Worm (Caenorhabditis elegans): ENCODE measurements around the gene ZC155.2.

- TF ChIP-seq fos-1 (tag; optimal IDR thresholded peaks at IDR 0.05) (no peak), snpc-4 (tag; optimal IDR thresholded peaks at IDR 0.05) (peak; percentile 31), aly-2 (tag; optimal IDR thresholded peaks at IDR 0.05) (no peak), nfya-1 (tag; optimal IDR thresholded peaks at IDR 0.05; ENCODE audit: insufficient read depth) (peak; percentile 0), mdl-1 (tag; optimal IDR thresholded peaks at IDR 0.05) (no peak), elt-2 (tag; optimal IDR thresholded peaks at IDR 0.05) (peak; percentile 9), ztf-11 (tag; optimal IDR thresholded peaks at IDR 0.05) (no peak), ceh-82 (tag; optimal IDR thresholded peaks at IDR 0.05) (no peak), unc-39 (tag; optimal IDR thresholded peaks at IDR 0.05) (no peak)
Observed at ce11 chrIII:5190671-5191174, 28.1 kb upstream of the ZC155.2 start, which contains the start of gene hira-1.

Measured in whole organism, L3 larva.